Worm (Caenorhabditis elegans) whole organism, L4/young adult: ENCODE results near the gene col-14.

Experiments
- W03F9.2 ChIP-seq: fragments of 150-350 bp; optimal IDR thresholded peaks from 2 replicates; lab custom pipeline; 2014; ENCODE audit warnings: missing biosample characterization, missing genetic modification characterization
- dao-5 ChIP-seq: sonication (generic microtip); optimal IDR thresholded peaks from 2 replicates; lab custom pipeline; 2016; ENCODE audit warnings: missing genotype, missing genetic modification characterization, moderate library complexity, missing compliant biosample characterization
- him-1 ChIP-seq: sonication (generic microtip); optimal IDR thresholded peaks from 2 replicates; lab custom pipeline; 2016; ENCODE audit warnings: missing genotype, missing genetic modification reagents, missing genetic modification characterization, missing compliant biosample characterization

- TF ChIP-seq him-1 (no peak), W03F9.2 (peak; percentile 92), dao-5 (tag; lab: Kevin White, UChicago) (no peak)
Observed at ce11 chrIV:7709701-7710100, 43.5 kb upstream of the col-14 start, which contains the start of the genes mrpl-1, emc-6 and mrps-24.
